Worm (Caenorhabditis elegans): ENCODE measurements around the gene F49C5.3.

F49C5.3 gene

ce11 chrII:12514620-12515019 lies 21.7 kb upstream of the F49C5.3 start, which contains the start of gene srh-69:
TSS of gene srh-69 (minus strand) at chrII:12514720.
- no peak for TF ChIP-seq ceh-83 (GFP tag; optimal IDR thresholded peaks at IDR 0.05)
- TF ChIP-seq unc-62 (GFP tag; optimal IDR thresholded peaks at IDR 0.05): no peak
- no peak for TF ChIP-seq drap-1 (GFP tag; optimal IDR thresholded peaks at IDR 0.05)
- no peak for TF ChIP-seq sptf-1 (tag; optimal IDR thresholded peaks at IDR 0.05)
- no peak for TF ChIP-seq mab-5 (tag; optimal IDR thresholded peaks at IDR 0.05)
- no peak for TF ChIP-seq nhr-237 (tag; optimal IDR thresholded peaks at IDR 0.05)
- TF ChIP-seq zip-8 (tag; optimal IDR thresholded peaks at IDR 0.05): no peak
- no peak for TF ChIP-seq blmp-1 (tag; optimal IDR thresholded peaks at IDR 0.05)

ce11 chrII:12516313-12516712 lies 20.0 kb upstream of the F49C5.3 start, which contains the start of gene srh-61:
TSS of gene srh-61 (minus strand) at chrII:12516413.
- TF ChIP-seq nhr-76 (tag; optimal IDR thresholded peaks at IDR 0.05) (no peak), bed-3 (GFP tag; optimal IDR thresholded peaks at IDR 0.05) (no peak), nhr-237 (tag; optimal IDR thresholded peaks at IDR 0.05) (no peak), ztf-11 (tag; optimal IDR thresholded peaks at IDR 0.05) (no peak), unc-62 (GFP tag; optimal IDR thresholded peaks at IDR 0.05) (no peak), pha-4 (tag; optimal IDR thresholded peaks at IDR 0.05) (no peak), ham-2 (GFP tag; optimal IDR thresholded peaks at IDR 0.05) (no peak), lsy-2 (tag; optimal IDR thresholded peaks at IDR 0.05) (no peak), mab-5 (tag; optimal IDR thresholded peaks at IDR 0.05) (no peak), elt-3 (tag; optimal IDR thresholded peaks at IDR 0.05) (no peak), zip-8 (tag; optimal IDR thresholded peaks at IDR 0.05) (no peak), cnd-1 (tag; optimal IDR thresholded peaks at IDR 0.05) (no peak), ceh-39 (tag; optimal IDR thresholded peaks at IDR 0.05) (no peak), hlh-1 (tag; optimal IDR thresholded peaks at IDR 0.05) (no peak), blmp-1 (tag; optimal IDR thresholded peaks at IDR 0.05) (no peak), lin-32 (GFP tag; optimal IDR thresholded peaks at IDR 0.05) (no peak), tbx-8 (GFP tag; optimal IDR thresholded peaks at IDR 0.05) (no peak), unc-39 (tag; optimal IDR thresholded peaks at IDR 0.05) (no peak)

- TF ChIP-seq ceh-43 (GFP tag; optimal IDR thresholded peaks at IDR 0.05) (no peak), nhr-237 (tag; optimal IDR thresholded peaks at IDR 0.05) (no peak), nhr-2 (tag; optimal IDR thresholded peaks at IDR 0.05) (no peak)
Observed at ce11 chrII:12518008-12518407, 18.3 kb upstream of the F49C5.3 start.

- TF ChIP-seq unc-120 (tag; optimal IDR thresholded peaks at IDR 0.05; ENCODE audit: poor library complexity, severe bottlenecking): no peak
- TF ChIP-seq sem-2 (GFP tag; optimal IDR thresholded peaks at IDR 0.05): no peak
- no peak for TF ChIP-seq snpc-4 (tag; optimal IDR thresholded peaks at IDR 0.05)
- no peak for TF ChIP-seq ces-1 (GFP tag; optimal IDR thresholded peaks at IDR 0.05)
- no peak for TF ChIP-seq ztf-11 (tag; optimal IDR thresholded peaks at IDR 0.05)
- no peak for TF ChIP-seq nhr-237 (tag; optimal IDR thresholded peaks at IDR 0.05)
- TF ChIP-seq unc-39 (tag; optimal IDR thresholded peaks at IDR 0.05): no peak
- no peak for TF ChIP-seq nhr-2 (tag; optimal IDR thresholded peaks at IDR 0.05)
- TF ChIP-seq pha-4 (tag; optimal IDR thresholded peaks at IDR 0.05): no peak
- no peak for TF ChIP-seq lin-32 (GFP tag; optimal IDR thresholded peaks at IDR 0.05)
- no peak for TF ChIP-seq mep-1 (tag; optimal IDR thresholded peaks at IDR 0.05)
- no peak for TF ChIP-seq mab-5 (tag; optimal IDR thresholded peaks at IDR 0.05)
- TF ChIP-seq sptf-1 (tag; optimal IDR thresholded peaks at IDR 0.05): no peak
- no peak for TF ChIP-seq ceh-39 (tag; optimal IDR thresholded peaks at IDR 0.05)
- no peak for TF ChIP-seq nhr-76 (tag; optimal IDR thresholded peaks at IDR 0.05)
Observed at ce11 chrII:12518809-12519344, 17.4 kb upstream of the F49C5.3 start, which contains the start of gene srh-70. TSS of gene srh-70 (minus strand) at chrII:12518859.

- TF ChIP-seq lsy-2 (tag; optimal IDR thresholded peaks at IDR 0.05): no peak
- TF ChIP-seq nhr-237 (tag; optimal IDR thresholded peaks at IDR 0.05): no peak
- no peak for TF ChIP-seq mab-5 (tag; optimal IDR thresholded peaks at IDR 0.05)
- TF ChIP-seq mep-1 (tag; optimal IDR thresholded peaks at IDR 0.05): no peak
- TF ChIP-seq mls-2 (tag; optimal IDR thresholded peaks at IDR 0.05): no peak
- no peak for TF ChIP-seq ces-1 (GFP tag; optimal IDR thresholded peaks at IDR 0.05)
Observed at ce11 chrII:12519616-12520015, 16.7 kb upstream of the F49C5.3 start, which contains the start of gene ceh-99. TSS of gene ceh-99 (plus strand) at chrII:12519981.

ce11 chrII:12525526-12525925 lies 10.8 kb upstream of the F49C5.3 start, which contains the start of gene srx-118:
TSS of gene srx-118 (plus strand) at chrII:12525826.
- TF ChIP-seq snpc-4 (tag; optimal IDR thresholded peaks at IDR 0.05) (no peak), lin-13 (tag; optimal IDR thresholded peaks at IDR 0.05) (no peak), drap-1 (GFP tag; optimal IDR thresholded peaks at IDR 0.05) (no peak), sptf-1 (tag; optimal IDR thresholded peaks at IDR 0.05) (no peak), nhr-28 (tag; optimal IDR thresholded peaks at IDR 0.05) (no peak), flh-1 (GFP tag; optimal IDR thresholded peaks at IDR 0.05) (no peak), nhr-76 (tag; optimal IDR thresholded peaks at IDR 0.05) (no peak), pha-4 (tag; optimal IDR thresholded peaks at IDR 0.05) (no peak), bed-3 (GFP tag; optimal IDR thresholded peaks at IDR 0.05) (no peak), ceh-39 (tag; optimal IDR thresholded peaks at IDR 0.05) (no peak), nhr-237 (tag; optimal IDR thresholded peaks at IDR 0.05) (no peak), tbx-8 (GFP tag; optimal IDR thresholded peaks at IDR 0.05) (no peak), ztf-11 (tag; optimal IDR thresholded peaks at IDR 0.05) (no peak), mab-5 (tag; optimal IDR thresholded peaks at IDR 0.05) (no peak)
